Worm (Caenorhabditis elegans): ENCODE results near the gene itm-2.
A peak's percentile ranks its signal among the peaks of the same experiment; 100 is the strongest.

DNA sequence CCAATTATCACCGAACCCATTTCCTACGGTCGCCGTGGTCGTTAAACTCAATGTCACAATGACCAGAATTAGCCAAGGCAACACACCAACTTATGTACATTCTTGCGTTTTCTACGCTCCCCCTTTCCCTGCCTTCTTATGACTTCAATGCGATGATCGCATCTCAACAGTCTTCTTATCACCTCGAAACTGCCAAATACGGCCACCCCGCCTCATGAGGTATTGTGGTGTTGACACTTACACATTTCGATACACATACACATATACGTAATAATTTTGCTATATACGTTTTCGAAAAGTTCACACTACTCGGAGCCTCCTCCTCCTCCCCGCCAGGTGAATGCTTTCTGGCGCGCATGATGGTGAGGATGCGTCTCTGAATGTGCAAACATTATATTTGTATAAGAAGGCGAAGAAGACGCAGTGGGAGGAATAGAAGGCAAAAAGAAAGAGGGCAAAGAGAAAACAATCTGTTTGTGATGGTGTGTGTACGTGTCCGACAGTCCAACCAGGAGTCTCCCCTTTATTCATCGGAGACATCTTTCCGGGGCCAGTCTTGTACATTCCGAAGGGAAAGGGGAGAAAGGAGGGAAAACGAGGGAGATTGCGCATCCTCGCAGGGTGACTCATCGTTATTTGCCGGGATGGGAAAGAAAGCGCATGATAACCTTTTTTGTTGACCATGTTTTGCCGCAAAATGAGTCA lies 35.1 kb downstream of the itm-2 start:
- TF ChIP-seq arid-1 (GFP tag; conservative IDR thresholded peaks at IDR 0.05) (no peak), nhr-6 (tag; optimal IDR thresholded peaks at IDR 0.05) (peak; percentile 53), madf-5 (GFP tag; IDR thresholded peaks at IDR 0.05) (no peak), nhr-48 (tag; optimal IDR thresholded peaks at IDR 0.05) (no peak)

Data from whole organism, L4 larva.